Fruit fly (Drosophila melanogaster): ENCODE measurements around the gene fd3F.

fd3F gene

DNA sequence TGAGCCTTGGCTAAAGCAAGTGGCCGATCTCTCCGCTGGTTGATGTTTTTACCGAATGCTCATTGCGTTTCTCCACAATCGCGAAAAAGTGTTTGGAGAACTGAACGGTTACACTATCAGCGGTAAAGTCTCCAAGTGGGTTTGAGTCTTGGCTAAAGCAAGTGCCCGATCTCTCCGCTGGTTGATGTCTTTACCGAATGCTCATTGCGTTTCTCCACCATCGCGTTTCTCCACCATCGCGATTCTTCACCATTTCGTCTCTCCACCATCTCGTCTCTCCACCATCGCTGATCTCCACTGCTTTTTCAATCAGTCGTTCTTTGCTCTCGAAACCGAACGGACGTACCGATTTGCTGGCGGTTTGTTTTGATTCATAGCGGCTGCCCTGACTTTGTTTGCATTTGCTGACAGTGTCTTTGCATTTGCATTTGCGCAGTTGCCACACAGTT, 9.2 kb downstream of the fd3F start, which contains the start of gene ec (continued):
- TF ChIP-seq gcm2 (GFP tag; optimal IDR thresholded peaks at IDR 0.05) (peak; percentile 42), CG6175 (GFP tag; IDR thresholded peaks at IDR 0.05) (peak; percentile 29; the same call in 1 of the 3 replicates), dati (GFP tag; IDR thresholded peaks at IDR 0.05) (no peak), CG11504 (tag; optimal IDR thresholded peaks at IDR 0.05) (peak; percentile 26), CG8944 (GFP tag; optimal IDR thresholded peaks at IDR 0.05) (no peak), trh (GFP tag; optimal IDR thresholded peaks at IDR 0.05) (no peak), CG9932 (GFP tag; IDR thresholded peaks at IDR 0.05) (0 out of 2 replicates have a peak, but pooled peaks have one; percentile 31), CG1233 (GFP tag; optimal IDR thresholded peaks at IDR 0.05) (peak; percentile 5), Hr78 (GFP tag; optimal IDR thresholded peaks at IDR 0.05) (no peak), CG12769 (tag; optimal IDR thresholded peaks at IDR 0.05) (peak; percentile 38), zfh1 (GFP tag; IDR thresholded peaks at IDR 0.05) (0 out of 3 replicates have a peak, but pooled peaks have one; percentile 18), CG10321 (GFP tag; IDR thresholded peaks at IDR 0.05) (no peak), stwl (tag; optimal IDR thresholded peaks at IDR 0.05) (peak; percentile 54), CG1603 (tag; optimal IDR thresholded peaks at IDR 0.05) (peak; percentile 71), CG34224 (GFP tag; IDR thresholded peaks at IDR 0.05; ENCODE audit: partially characterized antibody) (0 out of 3 replicates have a peak, but pooled peaks have one; percentile 15), lov (optimal IDR thresholded peaks at IDR 0.05) (no peak), lov (GFP tag; IDR thresholded peaks at IDR 0.05) (no peak), rib (GFP tag; IDR thresholded peaks at IDR 0.05) (no peak), Nf-YB (GFP tag; optimal IDR thresholded peaks at IDR 0.05) (peak; percentile 23), ERR (GFP tag; optimal IDR thresholded peaks at IDR 0.05) (no peak), dysf (GFP tag; IDR thresholded peaks at IDR 0.05) (no peak), CG6683 (GFP tag; optimal IDR thresholded peaks at IDR 0.05) (peak; percentile 10), cas (GFP tag; IDR thresholded peaks at IDR 0.05) (no peak), CG2678 (tag; optimal IDR thresholded peaks at IDR 0.05) (no peak), HLH54F (GFP tag; optimal IDR thresholded peaks at IDR 0.05) (no peak), Atf3 (GFP tag; optimal IDR thresholded peaks at IDR 0.05) (no peak), CG2199 (GFP tag; IDR thresholded peaks at IDR 0.05) (0 out of 3 replicates have a peak, but pooled peaks have one; percentile 33), CG34376 (GFP tag; optimal IDR thresholded peaks at IDR 0.05) (peak; percentile 43), Dbx (GFP tag; IDR thresholded peaks at IDR 0.05) (0 out of 3 replicates have a peak, but pooled peaks have one; percentile 29), zen2 (GFP tag; IDR thresholded peaks at IDR 0.05; ENCODE audit: partially characterized antibody) (peak; percentile 21; the same call in 1 of the 3 replicates), CG32772 (GFP tag; IDR thresholded peaks at IDR 0.05) (no peak), tap (tag; optimal IDR thresholded peaks at IDR 0.05) (peak; percentile 18), oc (tag; optimal IDR thresholded peaks at IDR 0.05) (peak; percentile 40), CG2116 (GFP tag; optimal IDR thresholded peaks at IDR 0.05) (peak; percentile 41), hkb (optimal IDR thresholded peaks at IDR 0.05) (peak; percentile 91), hkb (GFP tag; IDR thresholded peaks at IDR 0.05) (no peak; the same call in 1 of the 2 replicates), CG17385 (GFP tag; optimal IDR thresholded peaks at IDR 0.05) (peak; percentile 31), CG1647 (GFP tag; optimal IDR thresholded peaks at IDR 0.05) (peak; percentile 2), CG6765 (GFP tag; optimal IDR thresholded peaks at IDR 0.05) (peak; percentile 61), ro (GFP tag; IDR thresholded peaks at IDR 0.05) (no peak), CG2129 (GFP tag; IDR thresholded peaks at IDR 0.05; ENCODE audit: partially characterized antibody) (no peak), Scr (GFP tag; IDR thresholded peaks at IDR 0.05; ENCODE audit: partially characterized antibody) (peak; percentile 45; the same call in 1 of the 2 replicates), CG6272 (GFP tag; IDR thresholded peaks at IDR 0.05) (no peak), insv (GFP tag; optimal IDR thresholded peaks at IDR 0.05) (peak in 1 of 2 experiments; percentile 71), sisA (GFP tag; IDR thresholded peaks at IDR 0.05) (no peak), so (GFP tag; IDR thresholded peaks at IDR 0.05) (peak; percentile 47; the same call in 1 of the 3 replicates), CG3163 (GFP tag; optimal IDR thresholded peaks at IDR 0.05) (peak; percentile 47), CG14050 (GFP tag; IDR thresholded peaks at IDR 0.05) (no peak), scrt (GFP tag; optimal IDR thresholded peaks at IDR 0.05) (peak; percentile 19), MTF-1 (GFP tag; optimal IDR thresholded peaks at IDR 0.05; ENCODE audit: borderline replicate concordance) (peak; percentile 51), crol (GFP tag; IDR thresholded peaks at IDR 0.05) (no peak)

Data from whole organism, embryonic.